Worm (Caenorhabditis elegans) whole organism, L3 larva: ENCODE results near the gene acs-14.

Experiments
- R02D3.7 ChIP-seq: fragments of 150-350 bp; optimal IDR thresholded peaks from 2 replicates; lab custom pipeline; 2014; ENCODE audit warnings: missing biosample characterization, missing genetic modification characterization
- ZK546.5 ChIP-seq: sonication (generic microtip); optimal IDR thresholded peaks from 2 replicates; lab custom pipeline; 2017; ENCODE audit warnings: missing biosample characterization, missing genetic modification characterization
- ceh-82 ChIP-seq: fragments of 150-350 bp; optimal IDR thresholded peaks from 2 replicates; lab custom pipeline; 2014; ENCODE audit warnings: missing biosample characterization, missing genetic modification characterization
- fkh-10 ChIP-seq: sonication (generic microtip); optimal IDR thresholded peaks from 2 replicates; lab custom pipeline; 2017; ENCODE audit warnings: missing biosample characterization, missing genetic modification reagents, missing genetic modification characterization
- pha-4 ChIP-seq: fragments of 150-350 bp; optimal IDR thresholded peaks from 2 replicates; lab custom pipeline; 2014; ENCODE audit warnings: missing biosample characterization, missing genetic modification reagents, missing genetic modification characterization
- unc-62 ChIP-seq: fragments of 150-350 bp; sonication (generic microtip); optimal IDR thresholded peaks from 4 replicates; lab custom pipeline; 2014; ENCODE audit warnings: missing biosample characterization, missing genetic modification reagents, missing genetic modification characterization

DNA sequence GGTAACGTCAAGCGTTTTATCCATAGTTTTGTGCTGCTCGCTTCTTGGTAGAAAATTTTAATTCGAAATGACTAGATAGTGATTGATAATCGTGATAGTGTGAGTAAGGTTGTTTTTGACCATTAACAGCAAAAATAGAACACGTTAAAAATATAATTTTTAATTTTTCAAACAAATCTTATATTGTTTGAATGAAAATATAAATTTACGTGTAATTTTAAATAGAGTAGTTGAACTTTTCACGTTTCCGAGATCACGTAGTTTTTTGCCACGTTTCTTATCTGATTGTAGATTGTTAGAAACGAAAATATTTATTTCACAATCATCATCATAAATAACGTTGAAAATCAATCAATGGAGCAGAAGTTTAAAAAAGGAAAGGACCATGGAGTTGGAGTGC is 23.5 kb downstream of the acs-14 start, which contains the start of the genes C50F4.10 and pfk-1.2:
- TF ChIP-seq ZK546.5 (tag; lab: Kevin White, UChicago) (no peak), ceh-82 (no peak), R02D3.7 (tag; lab: Kevin White, UChicago) (no peak), fkh-10 (no peak), unc-62 (GFP tag; lab: Kevin White, UChicago) (no peak), pha-4 (tag; lab: Kevin White, UChicago) (no peak)
